Fruit fly (Drosophila melanogaster): ENCODE measurements around the gene hoe1.

DNA sequence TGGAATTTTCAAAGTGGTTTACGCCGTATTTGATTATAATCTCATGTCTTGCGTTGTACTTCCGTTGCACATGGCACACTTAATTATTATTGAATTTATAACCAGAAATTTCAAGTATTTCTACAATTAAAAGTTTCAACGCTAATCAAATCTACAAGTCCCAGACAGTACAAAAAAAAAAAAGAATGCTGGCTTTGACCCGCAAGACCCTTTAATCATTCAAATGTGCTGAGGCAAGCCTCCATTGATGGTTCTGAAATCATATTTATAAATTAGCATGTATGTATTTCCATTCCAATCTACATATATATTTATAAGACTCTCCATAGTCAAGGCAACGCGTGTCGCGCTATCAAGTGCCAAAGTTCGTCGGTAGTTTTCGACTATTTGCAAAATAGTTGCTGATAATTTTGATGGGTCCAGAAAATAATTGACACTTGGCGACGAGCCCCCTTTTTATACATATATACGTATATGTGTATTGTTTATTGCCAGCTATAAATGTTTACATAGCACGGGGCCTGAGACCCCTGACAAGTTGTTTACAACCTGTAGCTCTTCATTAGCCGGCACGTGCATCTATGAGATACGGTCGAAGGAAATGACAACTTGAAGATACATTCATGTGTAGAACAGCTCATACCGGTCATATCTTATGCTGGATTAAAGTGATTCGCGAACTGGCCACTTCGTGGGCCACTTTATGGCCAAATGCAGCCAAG, 35.5 kb downstream of the hoe1 start:
- TF ChIP-seq Myc (optimal IDR thresholded peaks at IDR 0.05) (no peak), psq (optimal IDR thresholded peaks at IDR 0.05) (no peak), insv (optimal IDR thresholded peaks at IDR 0.05) (no peak)

Data from Kc167 (cell line).